Worm (Caenorhabditis elegans) whole organism, early embryonic: ENCODE measurements around the gene ccnk-1.

Source experiments
- B0310.2 ChIP-seq: sonication (generic microtip); optimal IDR thresholded peaks from 2 replicates; lab custom pipeline; 2016; ENCODE audit warnings: mild to moderate bottlenecking, missing genetic modification characterization, missing compliant biosample characterization
- ama-1 ChIP-seq: fragments of 150-350 bp; optimal IDR thresholded peaks from 2 replicates; lab custom pipeline; 2014
- ceh-13 ChIP-seq: fragments of 200-800 bp; sonication (Bioruptor generic); optimal IDR thresholded peaks from 2 replicates; lab custom pipeline; 2018; ENCODE audit warnings: mild to moderate bottlenecking, missing genetic modification characterization, missing compliant biosample characterization
- ets-7 ChIP-seq: sonication (generic microtip); optimal IDR thresholded peaks from 2 replicates; lab custom pipeline; 2016; ENCODE audit warnings: missing genotype, missing genetic modification characterization, missing compliant biosample characterization

DNA sequence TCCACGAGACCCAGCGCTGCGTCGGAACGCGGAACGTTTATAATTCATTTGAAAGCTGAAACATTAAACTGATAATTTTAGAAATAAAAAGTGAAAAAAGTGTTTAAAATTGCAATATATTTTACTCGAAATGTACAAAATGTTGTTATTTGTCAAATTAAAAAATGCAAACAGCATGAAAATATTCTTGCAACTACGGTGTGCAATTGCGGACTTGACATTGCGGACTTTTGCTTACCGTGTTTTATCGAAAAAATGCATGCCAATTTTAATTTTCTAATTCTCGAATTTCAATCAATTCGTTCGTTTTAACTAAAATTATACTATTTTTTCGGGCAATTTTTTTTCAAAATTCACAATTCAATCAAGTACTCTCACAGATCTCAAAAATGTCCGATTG lies at the start of gene ccnk-1, which contains the start of gene R11H6.5:
- TF ChIP-seq ets-7 (tag; lab: Kevin White, UChicago) (no peak), B0310.2 (tag; lab: Kevin White, UChicago) (no peak), ceh-13 (GFP tag; lab: Kevin White, UChicago) (no peak), ama-1 (lab: Kevin White, UChicago) (no peak)
